Worm (Caenorhabditis elegans) whole organism, late embryonic: ENCODE results near the gene K07H8.11.

Experiments
- C38D4.7 ChIP-seq: fragments of 200-800 bp; sonication (Bioruptor generic); optimal IDR thresholded peaks from 2 replicates; lab custom pipeline; 2018; ENCODE audit warnings: mild to moderate bottlenecking, missing genetic modification characterization, moderate library complexity, missing compliant biosample characterization
- F13H6.1 ChIP-seq: sonication (generic microtip); optimal IDR thresholded peaks from 2 replicates; lab custom pipeline; 2016; ENCODE audit warnings: missing genetic modification characterization, missing compliant biosample characterization
- K02D7.2 ChIP-seq: sonication (generic microtip); optimal IDR thresholded peaks from 2 replicates; lab custom pipeline; 2017; ENCODE audit warnings: mild to moderate bottlenecking, missing genetic modification characterization, missing compliant biosample characterization
- K09A11.1 ChIP-seq: sonication (generic microtip); optimal IDR thresholded peaks from 2 replicates; lab custom pipeline; 2017; ENCODE audit warnings: antibody characterized with exemption, mild to moderate bottlenecking, missing genetic modification characterization, missing compliant biosample characterization; ENCODE audit not compliant: insufficient read depth
- T23F11.4 ChIP-seq: fragments of 200-800 bp; sonication (Bioruptor generic); optimal IDR thresholded peaks from 2 replicates; lab custom pipeline; 2018; ENCODE audit warnings: mild to moderate bottlenecking, missing genetic modification characterization, missing compliant biosample characterization
- ama-1 ChIP-seq: fragments of 150-350 bp; optimal IDR thresholded peaks from 2 replicates; lab custom pipeline; 2014
- ceh-19 ChIP-seq: fragments of 200-800 bp; sonication (Bioruptor generic); optimal IDR thresholded peaks from 2 replicates; lab custom pipeline; 2018; ENCODE audit warnings: mild to moderate bottlenecking, missing genetic modification characterization, missing compliant biosample characterization
- ceh-2 ChIP-seq: sonication (generic microtip); optimal IDR thresholded peaks from 2 replicates; lab custom pipeline; 2016; ENCODE audit warnings: missing genotype, missing genetic modification characterization, missing compliant biosample characterization
- ceh-22 ChIP-seq: sonication (generic microtip); optimal IDR thresholded peaks from 2 replicates; lab custom pipeline; 2017; ENCODE audit warnings: missing biosample characterization, missing genetic modification characterization
- ceh-24 ChIP-seq: sonication (generic microtip); optimal IDR thresholded peaks from 2 replicates; lab custom pipeline; 2016; ENCODE audit warnings: mild to moderate bottlenecking, missing genetic modification characterization, missing compliant biosample characterization
- ceh-30 ChIP-seq: fragments of 150-350 bp; optimal IDR thresholded peaks from 2 replicates; lab custom pipeline; 2014; ENCODE audit warnings: missing biosample characterization, missing genetic modification characterization
- ceh-31 ChIP-seq: sonication (generic microtip); optimal IDR thresholded peaks from 2 replicates; lab custom pipeline; 2016; ENCODE audit warnings: missing genetic modification characterization, missing compliant biosample characterization
- dve-1 ChIP-seq: sonication (generic microtip); optimal IDR thresholded peaks from 2 replicates; lab custom pipeline; 2017; ENCODE audit warnings: antibody characterized with exemption, mild to moderate bottlenecking, missing genetic modification characterization, missing compliant biosample characterization
- elt-4 ChIP-seq: sonication (generic microtip); optimal IDR thresholded peaks from 2 replicates; lab custom pipeline; 2016; ENCODE audit warnings: missing genetic modification characterization, missing compliant biosample characterization
- fax-1 ChIP-seq: sonication (generic microtip); optimal IDR thresholded peaks from 2 replicates; lab custom pipeline; 2016; ENCODE audit warnings: missing genotype, missing genetic modification characterization, missing compliant biosample characterization
- fkh-10 ChIP-seq: fragments of 150-350 bp; optimal IDR thresholded peaks from 2 replicates; lab custom pipeline; 2014; ENCODE audit warnings: missing biosample characterization, missing genetic modification reagents, missing genetic modification characterization
- fkh-6 ChIP-seq: sonication (generic microtip); optimal IDR thresholded peaks from 2 replicates; lab custom pipeline; 2016; ENCODE audit warnings: missing genetic modification characterization, missing compliant biosample characterization
- hlh-15 ChIP-seq: sonication (generic microtip); optimal IDR thresholded peaks from 2 replicates; lab custom pipeline; 2016; ENCODE audit warnings: missing genetic modification characterization, missing compliant biosample characterization
- hlh-30 ChIP-seq: sonication (generic microtip); optimal IDR thresholded peaks from 2 replicates; lab custom pipeline; 2017; ENCODE audit warnings: antibody characterized with exemption, missing genetic modification characterization, missing compliant biosample characterization; ENCODE audit not compliant: insufficient read depth
- hlh-8 ChIP-seq: sonication (generic microtip); optimal IDR thresholded peaks from 2 replicates; lab custom pipeline; 2016; ENCODE audit warnings: missing genotype, missing genetic modification characterization, missing compliant biosample characterization
- madf-2 ChIP-seq: sonication (generic microtip); optimal IDR thresholded peaks from 2 replicates; lab custom pipeline; 2017; ENCODE audit warnings: missing genetic modification characterization, missing compliant biosample characterization
- nfya-1 ChIP-seq: sonication (generic microtip); optimal IDR thresholded peaks from 2 replicates; lab custom pipeline; 2017; ENCODE audit warnings: missing genetic modification characterization, mild to moderate bottlenecking, missing compliant biosample characterization, antibody characterized with exemption, moderate library complexity
- odd-2 ChIP-seq: sonication (generic microtip); optimal IDR thresholded peaks from 2 replicates; lab custom pipeline; 2017; ENCODE audit warnings: antibody characterized with exemption, mild to moderate bottlenecking, missing genetic modification characterization, missing compliant biosample characterization
- pqm-1 ChIP-seq: sonication (generic microtip); optimal IDR thresholded peaks from 2 replicates; lab custom pipeline; 2016; ENCODE audit warnings: missing genetic modification characterization, missing compliant biosample characterization
- ref-2 ChIP-seq: sonication (generic microtip); optimal IDR thresholded peaks from 2 replicates; lab custom pipeline; 2016; ENCODE audit warnings: missing genetic modification characterization, missing compliant biosample characterization
- rnt-1 ChIP-seq: sonication (generic microtip); optimal IDR thresholded peaks from 2 replicates; lab custom pipeline; 2016; ENCODE audit warnings: missing genetic modification characterization, missing compliant biosample characterization
- sox-2 ChIP-seq: fragments of 200-800 bp; sonication (Bioruptor generic); IDR thresholded peaks from 2 replicates; pipeline ENCODE4 v1.3.6; 2022; ENCODE audit warnings: missing genetic modification reagents, missing genetic modification characterization, missing compliant biosample characterization
- syd-9 ChIP-seq: sonication (generic microtip); optimal IDR thresholded peaks from 2 replicates; lab custom pipeline; 2016; ENCODE audit warnings: mild to moderate bottlenecking, missing genetic modification characterization, moderate library complexity, missing compliant biosample characterization
- tbx-7 ChIP-seq: sonication (generic microtip); optimal IDR thresholded peaks from 2 replicates; lab custom pipeline; 2016; ENCODE audit warnings: missing genotype, missing genetic modification characterization, missing compliant biosample characterization
- unc-3 ChIP-seq, 2 experiments: fragments of 200-800 bp in 1 of 2; sonication (Bioruptor generic) in 1 of 2; sonication (generic microtip) in 1 of 2; conservative IDR thresholded peaks in 1 of 2; optimal IDR thresholded peaks in 1 of 2; 2 replicates each; pipeline versions ENCODE4 v1.3.6 to Lab custom; 2016 to 2022; ENCODE audit warnings: missing compliant biosample characterization in 2 of 2, missing genetic modification characterization in 2 of 2, missing genetic modification reagents in 1 of 2
- zip-5 ChIP-seq: sonication (generic microtip); optimal IDR thresholded peaks from 2 replicates; lab custom pipeline; 2016; ENCODE audit warnings: missing genetic modification characterization, missing compliant biosample characterization
- ztf-16 ChIP-seq: sonication (generic microtip); optimal IDR thresholded peaks from 2 replicates; lab custom pipeline; 2017; ENCODE audit warnings: missing genetic modification characterization, missing compliant biosample characterization

Gene K07H8.11

ce11 chrIV:8266024-8266949 lies 8.8 kb downstream of the K07H8.11 start:
- TF ChIP-seq tbx-7 (tag; lab: Kevin White, UChicago) (no peak), ama-1 (lab: Kevin White, UChicago) (no peak), C38D4.7 (GFP tag; lab: Kevin White, UChicago) (no peak), ceh-24 (tag; lab: Kevin White, UChicago) (no peak), hlh-15 (no peak), syd-9 (tag; lab: Kevin White, UChicago) (no peak), ceh-19 (no peak), hlh-30 (tag; lab: Kevin White, UChicago) (no peak), sox-2 (GFP tag; lab: Robert Waterston, UW) (no peak), ceh-2 (tag; lab: Kevin White, UChicago) (no peak), K02D7.2 (tag; lab: Kevin White, UChicago) (no peak), T23F11.4 (GFP tag; lab: Kevin White, UChicago) (no peak), ceh-22 (tag; lab: Kevin White, UChicago) (no peak), fkh-10 (GFP tag; lab: Kevin White, UChicago) (no peak)

- no peak for TF ChIP-seq K09A11.1 (tag; lab: Kevin White, UChicago)
- TF ChIP-seq, all 69 proteins: peak for 0
Measured at ce11 chrIV:8262671-8263070, 12.5 kb downstream of the K07H8.11 start.

- TF ChIP-seq F13H6.1 (tag; lab: Kevin White, UChicago) (no peak), rnt-1 (tag; lab: Kevin White, UChicago) (no peak), pqm-1 (tag; lab: Kevin White, UChicago) (no peak), fkh-10 (GFP tag; lab: Kevin White, UChicago) (no peak), zip-5 (no peak), dve-1 (no peak), fax-1 (tag; lab: Kevin White, UChicago) (no peak), madf-2 (tag; lab: Kevin White, UChicago) (no peak), tbx-7 (tag; lab: Kevin White, UChicago) (no peak)
Measured at ce11 chrIV:8260848-8261638, 14.1 kb downstream of the K07H8.11 start, which contains the start of gene vit-6. vit-6 (plus strand) TSS chrIV:8261157.

- TF ChIP-seq ceh-31 (tag; lab: Kevin White, UChicago), result no peak
- TF ChIP-seq ref-2, result no peak
- TF ChIP-seq unc-3 (GFP tag; conservative IDR thresholded peaks at IDR 0.05; lab: Robert Waterston, UW), result no peak
- no peak for TF ChIP-seq unc-3 (tag; optimal IDR thresholded peaks at IDR 0.05; lab: Kevin White, UChicago)
- no peak for TF ChIP-seq fkh-6
- TF ChIP-seq ztf-16, result no peak
- no peak for TF ChIP-seq fkh-10 (GFP tag; lab: Kevin White, UChicago)
- no peak for TF ChIP-seq nfya-1 (tag; lab: Kevin White, UChicago)
- no peak for TF ChIP-seq fax-1 (tag; lab: Kevin White, UChicago)
Measured at ce11 chrIV:8259904-8260303, 15.2 kb downstream of the K07H8.11 start, which contains the start of gene K07H8.7. K07H8.7 (minus strand) TSS chrIV:8260004.

- TF ChIP-seq odd-2 (tag; lab: Kevin White, UChicago) (no peak), hlh-8 (tag; lab: Kevin White, UChicago) (no peak), ceh-30 (tag; lab: Kevin White, UChicago) (no peak), fkh-6 (no peak), ztf-16 (no peak), F13H6.1 (tag; lab: Kevin White, UChicago) (no peak), ceh-22 (tag; lab: Kevin White, UChicago) (no peak), syd-9 (tag; lab: Kevin White, UChicago) (no peak), ceh-2 (tag; lab: Kevin White, UChicago) (no peak), elt-4 (tag; lab: Kevin White, UChicago) (no peak)
Measured at ce11 chrIV:8255221-8255620, 19.9 kb downstream of the K07H8.11 start.
